Worm (Caenorhabditis elegans): Measurements from ENCODE around the gene Y54G2A.77.

ce11 chrIV:2742470-2743044 is 19.9 kb upstream of the Y54G2A.77 start, which contains the start of gene nhr-277:
- TF ChIP-seq ama-1 (optimal IDR thresholded peaks at IDR 0.05) (no peak), hmg-4 (GFP tag; optimal IDR thresholded peaks at IDR 0.05) (no peak), sea-1 (GFP tag; conservative IDR thresholded peaks at IDR 0.05) (no peak), ceh-13 (GFP tag; optimal IDR thresholded peaks at IDR 0.05) (no peak), hnd-1 (tag; optimal IDR thresholded peaks at IDR 0.05) (no peak), tra-4 (tag; optimal IDR thresholded peaks at IDR 0.05) (no peak), pes-1 (GFP tag; IDR thresholded peaks at IDR 0.05) (no peak), flt-1 (GFP tag; IDR thresholded peaks at IDR 0.05) (no peak), hmbx-1 (tag; optimal IDR thresholded peaks at IDR 0.05) (no peak), B0310.2 (tag; optimal IDR thresholded peaks at IDR 0.05) (no peak), ets-7 (tag; optimal IDR thresholded peaks at IDR 0.05) (no peak), tbx-37 (GFP tag; conservative IDR thresholded peaks at IDR 0.05) (no peak)
